Worm (Caenorhabditis elegans): ENCODE data around the gene T23F2.3.

T23F2.3 gene

DNA sequence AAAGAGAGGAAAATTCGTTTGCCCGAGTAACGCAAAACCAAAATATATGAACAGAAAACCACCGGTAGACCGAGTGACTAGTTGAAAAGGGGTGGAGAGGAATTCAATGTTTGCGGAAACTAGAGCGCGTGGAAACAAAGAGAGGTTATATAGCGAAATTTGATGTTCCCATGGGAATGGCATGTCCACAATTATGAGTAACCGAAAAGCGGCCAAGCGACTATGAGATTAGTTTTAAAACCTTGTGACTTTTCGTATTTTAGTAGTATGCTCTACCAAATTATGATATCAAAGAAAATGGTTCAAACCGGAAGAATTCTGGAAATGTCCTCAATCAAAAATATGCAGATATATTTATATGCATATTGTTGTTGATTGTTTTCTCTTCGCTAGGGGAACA lies 580 bp upstream of the T23F2.3 start:
- no peak for TF ChIP-seq unc-62 (GFP tag; optimal IDR thresholded peaks at IDR 0.05)

DNA sequence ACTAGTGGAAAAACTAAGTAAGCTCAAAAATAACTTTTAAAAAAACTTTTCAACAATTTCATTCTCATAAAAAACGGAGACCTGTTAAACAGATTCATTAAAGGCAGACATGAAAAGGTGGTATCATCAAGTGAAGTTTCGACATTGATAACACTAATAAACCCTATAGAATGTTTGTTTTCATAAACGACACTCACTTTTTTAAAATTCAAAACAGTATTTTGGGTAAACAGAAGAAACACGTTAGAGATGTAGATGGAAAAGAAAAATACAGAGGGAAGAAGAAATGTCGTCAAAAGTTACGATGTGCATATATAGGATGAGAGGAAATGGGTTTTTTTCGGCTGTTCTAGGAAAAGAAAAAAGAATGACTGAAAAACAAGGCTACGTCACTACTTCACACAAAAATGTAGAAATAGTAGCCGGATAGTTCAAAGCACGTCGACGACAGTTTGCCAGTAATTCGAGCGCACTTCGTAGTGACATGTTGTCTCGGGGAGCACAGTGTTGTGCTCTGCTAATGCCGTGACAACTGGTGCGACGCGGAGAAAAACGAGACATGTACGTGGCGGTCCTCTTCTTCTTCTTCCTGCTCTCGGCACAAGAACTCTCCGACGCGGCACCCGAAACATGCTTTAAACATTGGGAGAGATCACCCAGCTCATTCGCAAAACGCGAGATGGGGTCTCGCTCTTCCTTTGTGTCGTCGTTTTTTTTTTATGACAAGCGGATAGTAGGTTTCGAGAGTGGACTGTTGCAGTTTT lies 2.8 kb downstream of the T23F2.3 start:
- TF ChIP-seq unc-62 (GFP tag; optimal IDR thresholded peaks at IDR 0.05) = no peak

DNA sequence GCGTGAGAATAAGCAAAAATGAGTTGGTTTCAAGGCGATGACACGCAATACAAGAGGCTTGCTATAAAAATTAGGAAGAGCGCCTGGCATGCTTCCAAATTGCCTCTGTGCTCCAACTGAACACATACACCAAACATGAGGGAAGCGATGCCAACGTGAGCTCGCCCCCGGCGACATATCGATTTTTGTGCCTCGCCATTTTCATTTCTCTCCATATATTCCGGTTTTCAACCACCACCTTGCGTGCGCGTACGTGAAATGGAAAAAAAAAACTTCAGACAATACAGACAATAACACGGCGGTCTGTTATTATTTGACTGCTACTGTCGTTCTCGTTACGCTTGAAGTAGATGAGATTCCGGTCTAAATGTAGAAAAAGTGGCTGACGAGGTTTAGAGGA lies 4.2 kb downstream of the T23F2.3 start:
- TF ChIP-seq unc-62 (GFP tag; optimal IDR thresholded peaks at IDR 0.05) = no peak

DNA sequence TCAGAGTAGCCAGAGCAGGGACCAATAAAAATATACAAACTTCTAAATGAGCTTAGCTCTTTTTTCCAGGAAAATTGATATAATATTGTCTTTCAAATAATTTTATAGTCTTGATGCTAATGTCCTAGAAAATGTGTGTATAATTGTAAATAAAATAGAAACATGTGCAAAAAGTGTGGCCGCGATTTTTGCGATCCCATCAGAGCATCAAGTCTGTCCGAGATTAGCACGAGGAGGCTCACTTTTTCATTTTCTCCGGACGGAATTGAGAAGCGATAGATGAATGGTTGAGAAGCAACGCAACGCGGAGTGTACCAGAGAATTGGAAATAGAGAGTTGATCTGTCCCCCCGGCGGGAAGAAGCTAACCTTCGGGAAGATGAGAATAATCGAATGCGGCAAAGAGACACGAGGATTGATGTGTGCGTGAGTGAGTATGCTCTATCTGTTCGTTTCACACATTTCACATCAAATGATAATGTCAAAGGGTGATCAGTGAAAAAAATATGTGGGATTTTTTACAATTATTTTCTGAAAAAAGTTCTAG lies 5.6 kb downstream of the T23F2.3 start:
- TF ChIP-seq unc-62 (GFP tag; optimal IDR thresholded peaks at IDR 0.05) = no peak

DNA sequence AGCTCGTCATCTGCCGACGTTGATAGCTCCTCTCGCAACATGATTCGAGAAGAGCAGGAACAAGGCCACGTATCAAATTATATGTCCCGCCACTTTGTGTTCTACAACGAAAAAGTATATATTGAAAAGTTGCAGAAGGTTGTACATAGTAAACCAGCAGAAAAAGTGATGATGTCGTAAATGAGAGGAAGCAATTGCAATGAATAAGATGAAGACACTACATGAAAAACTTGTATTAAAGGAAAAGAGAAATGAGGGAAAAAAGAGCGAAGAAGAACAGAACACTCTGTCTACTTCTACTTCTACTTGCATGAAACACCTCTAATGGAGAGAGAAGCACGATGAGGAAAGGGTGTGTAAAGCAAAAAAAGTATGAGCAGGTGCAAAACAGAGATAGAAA lies 7.0 kb downstream of the T23F2.3 start, which contains the start of gene T23F2.2:
Gene T23F2.2, minus strand, starts transcription at position 101 of the 400 bp plus-strand sequence.
- TF ChIP-seq unc-62 (GFP tag; optimal IDR thresholded peaks at IDR 0.05) = no peak

DNA sequence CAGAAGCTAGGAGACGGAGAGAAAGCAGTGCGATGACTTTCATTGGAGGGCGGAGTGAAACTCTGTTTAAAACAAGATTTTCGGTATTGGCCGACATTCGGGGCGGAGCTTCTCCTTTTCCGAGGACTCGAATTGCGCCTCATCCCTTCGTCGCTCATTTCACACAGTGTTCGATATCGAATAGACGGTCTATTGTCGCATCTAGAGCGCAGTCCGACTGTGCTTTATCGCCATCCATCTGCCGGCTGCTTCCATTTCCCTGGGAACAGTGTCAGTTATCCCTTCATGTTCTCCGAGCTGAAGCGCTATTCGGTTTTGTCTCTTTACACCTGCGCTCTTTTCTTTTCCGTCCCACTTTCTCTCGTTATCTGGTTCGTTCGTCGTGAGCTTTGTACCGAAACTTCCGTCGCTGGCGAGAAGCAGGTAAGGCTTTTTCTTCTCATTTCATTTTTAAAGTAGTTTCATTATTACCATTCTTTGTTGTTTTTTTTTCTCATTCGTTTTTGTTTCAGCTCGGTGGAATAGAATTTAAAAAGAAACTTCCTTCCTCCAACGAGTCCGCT lies 19.2 kb downstream of the T23F2.3 start, which contains the start of the genes bus-8A and bus-8B:
Gene bus-8A, plus strand, starts transcription at position 96 of the 563 bp plus-strand sequence.
Gene bus-8B, plus strand, starts transcription at position 513 of the 563 bp plus-strand sequence.
- TF ChIP-seq unc-62 (GFP tag; optimal IDR thresholded peaks at IDR 0.05) = no peak

DNA sequence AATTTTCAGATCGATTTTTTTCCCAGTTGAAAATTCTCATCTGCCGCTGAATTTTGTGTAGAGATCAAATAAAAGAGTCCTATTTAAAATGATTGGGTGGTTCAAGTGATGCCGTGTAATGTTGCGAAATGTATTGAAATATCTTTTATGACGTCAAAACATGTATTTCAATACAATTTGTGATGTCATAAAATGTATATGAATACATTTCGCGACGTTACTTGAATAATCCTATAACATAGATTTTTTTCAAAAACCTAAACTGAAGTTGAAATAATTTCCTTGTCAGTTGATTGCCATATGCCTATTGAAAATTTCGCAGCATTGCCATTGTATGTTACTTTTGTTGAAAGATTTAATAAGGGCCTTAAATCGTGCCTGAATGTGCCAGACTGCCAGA lies 22.6 kb downstream of the T23F2.3 start, which contains the start of gene F55D1.1:
Gene F55D1.1, plus strand, starts transcription at position 301 of the 400 bp plus-strand sequence.
- no peak for TF ChIP-seq unc-62 (GFP tag; optimal IDR thresholded peaks at IDR 0.05)

DNA sequence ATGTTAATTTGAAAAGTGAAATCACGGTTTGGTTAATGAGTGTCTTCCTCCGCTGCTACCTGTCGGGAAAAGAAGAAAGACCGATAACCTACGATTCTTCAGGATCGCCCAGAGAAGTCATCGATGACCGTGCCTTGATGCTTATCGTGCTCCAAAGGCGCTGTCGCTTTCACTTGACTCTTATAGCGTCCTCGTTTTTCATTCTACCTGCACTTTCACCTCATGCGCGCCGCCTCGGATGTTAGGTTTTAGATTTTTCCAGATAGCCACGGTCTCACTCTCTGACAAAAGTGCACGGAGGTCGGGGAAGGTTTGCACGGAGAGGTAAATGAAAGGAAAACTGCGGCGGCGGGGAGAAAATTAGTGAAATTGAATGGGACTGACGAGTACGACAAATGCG lies 23.3 kb downstream of the T23F2.3 start:
- TF ChIP-seq unc-62 (GFP tag; optimal IDR thresholded peaks at IDR 0.05) = no peak

DNA sequence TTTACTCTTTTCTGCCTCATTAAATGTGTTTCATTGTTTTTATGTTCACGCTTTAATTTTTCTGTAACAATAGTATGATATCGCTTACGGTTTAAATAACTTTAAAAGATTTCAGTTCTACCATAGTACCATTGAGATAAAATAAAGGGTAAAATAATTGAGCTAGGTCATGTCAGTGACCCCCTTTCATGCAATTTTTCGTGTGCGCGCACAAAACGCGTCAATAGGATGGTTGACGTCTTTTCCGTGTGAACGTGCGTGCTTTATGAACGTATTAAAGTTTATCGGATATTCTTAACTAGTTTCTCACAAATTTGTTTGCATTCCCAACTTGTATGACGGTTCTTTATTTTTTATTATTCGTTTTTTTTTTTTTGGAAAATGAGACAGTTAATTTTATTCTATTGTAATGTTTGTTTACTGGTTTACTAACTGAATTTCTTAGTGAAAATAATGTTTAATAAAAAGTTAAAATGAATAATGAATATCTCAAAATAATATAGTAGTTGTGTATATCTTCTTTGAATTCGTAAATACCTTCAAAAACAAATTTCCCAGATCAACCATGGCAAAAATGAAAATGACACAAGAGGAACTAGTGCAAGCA lies 26.1 kb downstream of the T23F2.3 start, which contains the start of gene C25F6.1:
Gene C25F6.1, plus strand, starts transcription at position 557 of the 607 bp plus-strand sequence.
- TF ChIP-seq unc-62 (GFP tag; optimal IDR thresholded peaks at IDR 0.05) = no peak

DNA sequence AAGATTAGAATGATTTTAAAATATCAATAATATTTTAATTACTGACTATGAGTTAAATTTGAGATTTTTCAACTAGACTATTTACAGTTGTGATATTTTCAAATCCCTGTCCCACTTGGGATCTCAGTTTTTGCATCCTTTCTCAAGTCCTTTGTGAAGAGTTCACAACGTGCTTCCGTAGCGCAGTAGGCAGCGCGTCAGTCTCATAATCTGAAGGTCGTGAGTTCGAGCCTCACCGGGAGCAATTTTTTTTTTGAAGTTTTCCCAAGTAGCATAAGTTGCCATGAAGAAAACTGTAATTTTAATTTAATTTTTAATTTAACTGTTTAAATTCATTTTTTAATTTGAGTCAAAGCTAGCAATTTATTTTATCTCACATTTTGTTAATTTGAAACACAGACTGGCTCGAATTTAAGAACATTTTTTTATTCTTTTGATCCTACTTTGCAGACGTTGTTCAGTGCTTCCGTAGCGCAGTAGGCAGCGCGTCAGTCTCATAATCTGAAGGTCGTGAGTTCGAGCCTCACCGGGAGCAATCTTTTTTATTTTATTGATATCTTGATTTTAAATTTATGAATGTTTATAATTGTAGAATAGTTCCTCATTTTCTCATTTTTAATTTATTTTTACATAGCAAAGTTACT lies 26.7 kb downstream of the T23F2.3 start:
- TF ChIP-seq unc-62 (GFP tag; optimal IDR thresholded peaks at IDR 0.05) = no peak

DNA sequence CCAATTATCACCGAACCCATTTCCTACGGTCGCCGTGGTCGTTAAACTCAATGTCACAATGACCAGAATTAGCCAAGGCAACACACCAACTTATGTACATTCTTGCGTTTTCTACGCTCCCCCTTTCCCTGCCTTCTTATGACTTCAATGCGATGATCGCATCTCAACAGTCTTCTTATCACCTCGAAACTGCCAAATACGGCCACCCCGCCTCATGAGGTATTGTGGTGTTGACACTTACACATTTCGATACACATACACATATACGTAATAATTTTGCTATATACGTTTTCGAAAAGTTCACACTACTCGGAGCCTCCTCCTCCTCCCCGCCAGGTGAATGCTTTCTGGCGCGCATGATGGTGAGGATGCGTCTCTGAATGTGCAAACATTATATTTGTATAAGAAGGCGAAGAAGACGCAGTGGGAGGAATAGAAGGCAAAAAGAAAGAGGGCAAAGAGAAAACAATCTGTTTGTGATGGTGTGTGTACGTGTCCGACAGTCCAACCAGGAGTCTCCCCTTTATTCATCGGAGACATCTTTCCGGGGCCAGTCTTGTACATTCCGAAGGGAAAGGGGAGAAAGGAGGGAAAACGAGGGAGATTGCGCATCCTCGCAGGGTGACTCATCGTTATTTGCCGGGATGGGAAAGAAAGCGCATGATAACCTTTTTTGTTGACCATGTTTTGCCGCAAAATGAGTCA lies 32.1 kb downstream of the T23F2.3 start:
- no peak for TF ChIP-seq unc-62 (GFP tag; optimal IDR thresholded peaks at IDR 0.05)

DNA sequence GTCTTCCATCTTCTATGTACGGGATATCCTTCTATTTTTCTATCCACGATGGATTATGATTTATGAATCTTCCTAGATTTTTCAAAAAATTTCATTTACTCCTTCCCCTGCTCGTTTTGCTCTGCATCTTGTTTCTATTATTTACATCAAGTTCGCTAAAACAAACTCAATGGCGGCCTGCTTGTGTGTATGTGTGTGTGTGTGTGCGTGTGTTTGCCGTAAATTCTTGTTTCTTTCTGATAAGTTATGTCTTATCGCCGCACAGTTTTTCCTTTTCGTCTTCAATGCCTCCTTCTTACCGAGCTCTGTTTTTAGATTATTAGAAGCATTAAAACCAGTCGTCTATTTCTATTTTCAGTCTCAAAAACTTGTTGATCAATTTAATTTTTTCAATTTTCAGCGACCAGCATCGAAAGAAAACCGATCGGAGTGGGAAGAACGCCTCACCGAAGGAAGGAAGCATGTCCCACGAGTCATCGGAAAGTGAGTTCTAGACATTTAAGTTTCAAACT lies 32.8 kb downstream of the T23F2.3 start, which contains the start of gene dlg-1:
Gene dlg-1, plus strand, starts transcription at position 401 of the 512 bp plus-strand sequence.
- TF ChIP-seq unc-62 (GFP tag; optimal IDR thresholded peaks at IDR 0.05) = no peak

DNA sequence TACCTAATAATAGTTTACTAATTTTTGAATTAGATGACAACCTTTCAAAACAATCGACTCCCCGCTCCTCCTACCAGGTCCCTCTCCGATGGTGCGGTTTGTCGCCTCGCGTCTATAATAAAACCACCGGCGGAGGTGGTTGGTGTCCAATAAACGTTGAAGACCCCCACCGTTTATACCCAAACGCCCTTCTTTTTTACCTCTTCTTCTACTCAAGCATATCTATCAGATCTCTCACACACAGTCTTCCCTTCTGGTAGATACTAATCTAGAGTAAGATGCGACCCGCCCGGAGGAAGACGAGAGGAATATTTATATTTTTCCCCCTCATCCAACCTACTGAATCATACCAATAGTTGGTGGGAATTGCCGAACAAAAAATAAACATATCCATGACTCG lies 33.3 kb downstream of the T23F2.3 start:
- TF ChIP-seq unc-62 (GFP tag; optimal IDR thresholded peaks at IDR 0.05) = no peak

DNA sequence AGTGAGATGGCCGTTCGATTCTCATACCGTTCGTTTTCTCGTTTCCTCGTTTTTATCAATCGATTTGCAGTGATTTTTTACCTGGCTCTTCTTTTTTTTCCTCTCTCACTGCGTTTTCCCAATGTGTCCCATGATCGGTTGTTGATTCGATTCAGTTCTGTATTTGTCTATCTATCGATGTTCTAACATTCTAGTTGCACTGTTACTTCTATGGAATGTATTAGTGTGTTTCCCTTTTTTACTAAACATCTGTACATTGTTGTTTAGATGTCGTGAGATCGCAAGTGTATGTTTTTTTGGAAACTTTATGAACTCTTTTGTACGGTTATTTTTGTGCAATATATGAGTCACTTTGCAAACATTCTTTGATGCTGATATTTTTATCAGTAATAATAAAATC lies 34.5 kb downstream of the T23F2.3 start:
- TF ChIP-seq unc-62 (GFP tag; optimal IDR thresholded peaks at IDR 0.05) = no peak

DNA sequence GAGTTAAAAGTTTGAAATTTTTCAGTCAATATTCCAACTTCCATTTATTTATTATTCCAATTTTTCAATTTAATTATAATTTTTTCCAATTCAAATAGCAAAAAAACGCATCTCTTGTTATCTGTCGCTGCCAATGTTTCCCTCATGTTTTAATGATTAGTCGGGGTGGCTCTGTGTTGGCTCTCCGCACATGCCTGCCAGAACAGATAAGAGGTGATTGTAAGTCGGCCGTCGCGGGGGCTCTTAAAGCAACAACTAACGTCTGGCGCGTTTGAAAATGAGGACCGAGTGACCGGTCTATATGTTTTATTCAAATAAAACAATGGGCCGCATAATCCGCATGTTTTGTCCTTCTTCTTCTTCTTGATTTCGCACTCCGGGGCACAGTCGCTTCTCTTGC lies 35.8 kb downstream of the T23F2.3 start:
- no peak for TF ChIP-seq unc-62 (GFP tag; optimal IDR thresholded peaks at IDR 0.05)

Data from whole organism, dauer.